Worm (Caenorhabditis elegans): Measurements from ENCODE around the gene vha-8.

ce11 chrIV:6821709-6822108, 30.8 kb downstream of the vha-8 start:
- no peak for TF ChIP-seq dmd-6 (GFP tag; IDR thresholded peaks at IDR 0.05)
- TF ChIP-seq snpc-4 (tag; optimal IDR thresholded peaks at IDR 0.05): no peak
- TF ChIP-seq Y75B8A.6 (GFP tag; IDR thresholded peaks at IDR 0.05): no peak

Measured in whole organism, L4 larva.